Worm (Caenorhabditis elegans): ENCODE measurements around the gene clec-149.

Gene clec-149

DNA sequence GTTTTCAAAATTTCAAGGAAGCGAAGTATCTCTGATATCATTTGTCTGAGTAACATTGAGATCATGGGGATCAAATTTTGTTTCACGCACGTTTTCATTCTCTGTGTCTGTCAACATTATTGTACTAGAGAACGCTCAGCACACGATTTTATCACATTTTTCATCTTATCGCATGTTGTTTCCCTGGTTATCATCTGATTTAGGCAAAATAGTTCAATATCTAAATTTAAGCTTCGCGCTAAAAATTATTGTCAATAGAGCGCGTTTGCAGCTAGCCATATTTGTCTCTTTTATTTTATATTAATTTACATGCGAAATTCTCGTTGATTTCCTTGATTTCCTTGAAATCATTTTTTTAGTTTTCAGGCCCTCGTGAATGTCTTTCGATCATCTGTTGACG is 22.5 kb downstream of the clec-149 start, which contains the start of gene K02F3.2 (continued):
- TF ChIP-seq nhr-11 (tag; optimal IDR thresholded peaks at IDR 0.05) (peak; percentile 37), madf-9 (GFP tag; conservative IDR thresholded peaks at IDR 0.05) (no peak), jun-1 (tag; optimal IDR thresholded peaks at IDR 0.05) (no peak), nhr-10 (tag; optimal IDR thresholded peaks at IDR 0.05) (no peak), nhr-6 (tag; optimal IDR thresholded peaks at IDR 0.05) (no peak), hlh-30 (tag; optimal IDR thresholded peaks at IDR 0.05; ENCODE audit: insufficient read depth) (peak; percentile 91), lir-3 (tag; optimal IDR thresholded peaks at IDR 0.05) (no peak), F10B5.3 (tag; optimal IDR thresholded peaks at IDR 0.05) (no peak), nhr-111 (GFP tag; optimal IDR thresholded peaks at IDR 0.05) (no peak), nhr-77 (tag; optimal IDR thresholded peaks at IDR 0.05) (peak; percentile 84), pqm-1 (tag; optimal IDR thresholded peaks at IDR 0.05) (peak; percentile 1), mdl-1 (tag; optimal IDR thresholded peaks at IDR 0.05) (peak in 1 of 2 experiments; percentile 89), lin-15B (tag; optimal IDR thresholded peaks at IDR 0.05) (no peak)

- TF ChIP-seq spr-3 (GFP tag; optimal IDR thresholded peaks at IDR 0.05) (no peak), Y48G9A.11 (GFP tag; IDR thresholded peaks at IDR 0.05) (peak; percentile 30; the same call in 1 of the 2 replicates), lin-38 (GFP tag; IDR thresholded peaks at IDR 0.05) (peak; percentile 39; the same call in 1 of the 2 replicates), ceh-28 (tag; optimal IDR thresholded peaks at IDR 0.05) (no peak)
These were observed 29.3 kb downstream of the clec-149 start, which contains the start of gene moma-1 for ce11 chrIII:852296-852695. Gene moma-1 (minus strand): TSS chrIII:852396.

ce11 chrIII:853414-853813 is 30.4 kb downstream of the clec-149 start:
- TF ChIP-seq unc-62 (GFP tag; optimal IDR thresholded peaks at IDR 0.05 in 1 of 2) (peak in 1 of 2 experiments; percentile 74), unc-62 (tag; optimal IDR thresholded peaks at IDR 0.05) (no peak), fos-1 (tag; optimal IDR thresholded peaks at IDR 0.05) (no peak), dpl-1 (GFP tag; optimal IDR thresholded peaks at IDR 0.05) (no peak), pha-4 (GFP tag; IDR thresholded peaks at IDR 0.05) (no peak), pha-4 (tag; optimal IDR thresholded peaks at IDR 0.05) (no peak), Y75B8A.6 (GFP tag; IDR thresholded peaks at IDR 0.05) (0 out of 2 replicates have a peak, but pooled peaks have one; percentile 31), Y105C5A.15 (GFP tag; IDR thresholded peaks at IDR 0.05) (no peak), hlh-30 (tag; optimal IDR thresholded peaks at IDR 0.05; ENCODE audit: insufficient read depth) (no peak), nhr-76 (tag; optimal IDR thresholded peaks at IDR 0.05) (no peak), daf-12 (tag; optimal IDR thresholded peaks at IDR 0.05) (no peak), nhr-41 (GFP tag; IDR thresholded peaks at IDR 0.05) (no peak), ZK337.2 (GFP tag; IDR thresholded peaks at IDR 0.05) (0 out of 2 replicates have a peak, but pooled peaks have one; percentile 20), F49E8.2 (tag; optimal IDR thresholded peaks at IDR 0.05; ENCODE audit: borderline replicate concordance) (no peak), F37D6.2 (tag; optimal IDR thresholded peaks at IDR 0.05) (no peak), set-16 (GFP tag; IDR thresholded peaks at IDR 0.05) (peak; percentile 94), ztf-11 (tag; optimal IDR thresholded peaks at IDR 0.05) (no peak), lin-15B (tag; optimal IDR thresholded peaks at IDR 0.05) (no peak), T20F7.1 (GFP tag; optimal IDR thresholded peaks at IDR 0.05) (no peak), F26F4.8 (GFP tag; conservative IDR thresholded peaks at IDR 0.05) (no peak), lim-7 (GFP tag; IDR thresholded peaks at IDR 0.05) (peak; percentile 18; the same call in 1 of the 2 replicates), mes-2 (tag; optimal IDR thresholded peaks at IDR 0.05; ENCODE audit: poor library complexity, severe bottlenecking) (no peak), sdz-12 (GFP tag; optimal IDR thresholded peaks at IDR 0.05) (no peak), Y5F2A.4 (GFP tag; optimal IDR thresholded peaks at IDR 0.05) (no peak), jun-1 (tag; optimal IDR thresholded peaks at IDR 0.05) (no peak), nhr-77 (tag; optimal IDR thresholded peaks at IDR 0.05) (no peak), madf-5 (GFP tag; IDR thresholded peaks at IDR 0.05) (0 out of 4 replicates have a peak, but pooled peaks of 1 of the 2 experiments have one; percentile 14), D1046.2 (GFP tag; IDR thresholded peaks at IDR 0.05) (no peak)
